Worm (Caenorhabditis elegans) whole organism, L4 larva: Measurements from ENCODE around the gene R04E5.8.

Source experiments
- ceh-20 ChIP-seq: fragments of 200-800 bp; sonication (Bioruptor generic); IDR thresholded peaks from 2 replicates; pipeline ENCODE4 v1.3.6; 2022; ENCODE audit warnings: missing genetic modification reagents, missing genetic modification characterization, missing compliant biosample characterization
- fkh-10 ChIP-seq: fragments of 150-350 bp; optimal IDR thresholded peaks from 2 replicates; lab custom pipeline; 2014; ENCODE audit warnings: missing biosample characterization, missing genetic modification reagents, missing genetic modification characterization
- fos-1 ChIP-seq: fragments of 150-350 bp; optimal IDR thresholded peaks from 2 replicates; lab custom pipeline; 2014; ENCODE audit warnings: missing biosample characterization, missing genetic modification characterization
- skn-1 ChIP-seq: fragments of 150-350 bp; optimal IDR thresholded peaks from 2 replicates; lab custom pipeline; 2014; ENCODE audit warnings: missing biosample characterization, missing genetic modification characterization

DNA sequence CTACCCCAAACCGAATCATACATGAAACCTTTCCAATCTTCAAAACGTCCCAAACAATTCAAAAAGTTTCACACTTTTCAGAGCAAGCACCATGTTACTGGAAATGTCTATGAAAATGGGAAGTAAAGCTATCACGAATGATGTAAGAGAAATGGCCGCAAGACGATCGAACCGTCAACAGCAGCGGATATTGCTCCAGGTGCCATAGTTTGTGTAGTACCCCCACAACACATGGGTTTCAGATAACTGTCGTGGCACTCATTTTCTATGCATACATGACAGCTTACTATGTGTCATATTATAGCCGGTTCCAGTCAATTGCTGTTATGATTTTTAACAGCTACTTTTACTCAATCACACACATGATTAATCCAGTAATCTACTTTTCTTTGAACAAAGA, 21.7 kb downstream of the R04E5.8 start, which contains the start of gene ZK721.3:
- no peak for TF ChIP-seq fkh-10 (GFP tag; lab: Kevin White, UChicago)
- TF ChIP-seq skn-1 (tag; lab: Kevin White, UChicago): no peak
- no peak for TF ChIP-seq ceh-20 (GFP tag; lab: Robert Waterston, UW)
- no peak for TF ChIP-seq fos-1 (tag; lab: Kevin White, UChicago)
